Worm (Caenorhabditis elegans) whole organism, L1 larva: ENCODE results near the gene C33D9.8.

Experiments used
- Y116A8C.19 ChIP-seq: sonication (generic microtip); optimal IDR thresholded peaks from 2 replicates; lab custom pipeline; 2016; ENCODE audit warnings: missing compliant biosample characterization, missing genetic modification characterization, borderline replicate concordance
- aha-1 ChIP-seq: fragments of 150-350 bp; optimal IDR thresholded peaks from 2 replicates; lab custom pipeline; 2014; ENCODE audit warnings: missing biosample characterization, missing genetic modification characterization
- blmp-1 ChIP-seq: fragments of 150-350 bp; optimal IDR thresholded peaks from 2 replicates; lab custom pipeline; 2014; ENCODE audit warnings: missing biosample characterization, missing genetic modification characterization
- ceh-8 ChIP-seq: fragments of 200-800 bp; sonication (Bioruptor generic); optimal IDR thresholded peaks from 2 replicates; lab custom pipeline; 2018; ENCODE audit warnings: mild to moderate bottlenecking, missing genetic modification characterization, moderate library complexity, missing compliant biosample characterization
- ceh-82 ChIP-seq, 3 experiments: fragments of 150-350 bp in 1 of 3; sonication (generic microtip) in 2 of 3; optimal IDR thresholded peaks; 2 replicates each; lab custom pipeline; 2014 to 2017; ENCODE audit warnings: missing biosample characterization in 3 of 3, missing genetic modification characterization in 3 of 3
- dpl-1 ChIP-seq, 3 experiments: fragments of 150-350 bp in 2 of 3; sonication (generic microtip) in 1 of 3; optimal IDR thresholded peaks; 2 replicates each; lab custom pipeline; 2014 to 2017; ENCODE audit warnings: missing biosample characterization in 3 of 3, missing genetic modification characterization in 3 of 3, missing genetic modification reagents in 3 of 3
- dsc-1 ChIP-seq: sonication (generic microtip); optimal IDR thresholded peaks from 2 replicates; lab custom pipeline; 2016; ENCODE audit warnings: mild to moderate bottlenecking, missing genetic modification characterization, missing compliant biosample characterization
- efl-1 ChIP-seq, 4 experiments: fragments of 150-350 bp; optimal IDR thresholded peaks in 3 of 4; peaks in 1 of 4; 1 replicate in 1 of 4; 2 replicates in 3 of 4; lab custom pipeline; 2014; ENCODE audit warnings: missing biosample characterization in 2 of 4, missing genetic modification characterization in 2 of 4, missing genetic modification reagents in 2 of 4
- efl-3 ChIP-seq: fragments of 200-800 bp; sonication (Bioruptor generic); optimal IDR thresholded peaks from 2 replicates; lab custom pipeline; 2018; ENCODE audit warnings: mild to moderate bottlenecking, missing genetic modification characterization, missing compliant biosample characterization
- egl-13 ChIP-seq: sonication (generic microtip); optimal IDR thresholded peaks from 2 replicates; lab custom pipeline; 2016; ENCODE audit warnings: missing genotype, missing genetic modification reagents, missing genetic modification characterization, missing compliant biosample characterization
- fkh-10 ChIP-seq: sonication (generic microtip); optimal IDR thresholded peaks from 2 replicates; lab custom pipeline; 2017; ENCODE audit warnings: missing biosample characterization, missing genetic modification reagents, missing genetic modification characterization
- fkh-8 ChIP-seq: sonication (generic microtip); optimal IDR thresholded peaks from 2 replicates; lab custom pipeline; 2016; ENCODE audit warnings: mild to moderate bottlenecking, missing genetic modification characterization, missing compliant biosample characterization
- hlh-17 ChIP-seq: fragments of 200-800 bp; sonication (Bioruptor generic); optimal IDR thresholded peaks from 2 replicates; lab custom pipeline; 2018; ENCODE audit warnings: missing genetic modification characterization, mild to moderate bottlenecking, missing compliant biosample characterization, moderate library complexity, borderline replicate concordance
- hlh-4 ChIP-seq: sonication (generic microtip); optimal IDR thresholded peaks from 2 replicates; lab custom pipeline; 2016; ENCODE audit warnings: mild to moderate bottlenecking, missing genetic modification characterization, missing compliant biosample characterization
- irx-1 ChIP-seq: sonication (generic microtip); optimal IDR thresholded peaks from 2 replicates; lab custom pipeline; 2016; ENCODE audit warnings: missing genetic modification characterization, missing compliant biosample characterization
- isw-1 ChIP-seq: fragments of 200-800 bp; sonication (Bioruptor generic); IDR thresholded peaks from 2 replicates; pipeline ENCODE4 v1.3.6; 2022; ENCODE audit warnings: missing genetic modification characterization, missing compliant biosample characterization
- lin-14 ChIP-seq: fragments of 200-800 bp; sonication (Bioruptor generic); optimal IDR thresholded peaks from 2 replicates; lab custom pipeline; 2018; ENCODE audit warnings: mild to moderate bottlenecking, missing genetic modification characterization, moderate library complexity, missing compliant biosample characterization
- lin-35 ChIP-seq, 2 experiments: fragments of 150-350 bp; optimal IDR thresholded peaks; 2 replicates each; lab custom pipeline; 2014; ENCODE audit warnings: missing biosample characterization in 2 of 2, missing genetic modification characterization in 2 of 2, missing genetic modification reagents in 2 of 2
- lin-39 ChIP-seq: fragments of 150-350 bp; optimal IDR thresholded peaks from 2 replicates; lab custom pipeline; 2014; ENCODE audit warnings: missing biosample characterization, missing genetic modification reagents, missing genetic modification characterization
- lsy-2 ChIP-seq, 2 experiments: fragments of 150-350 bp; optimal IDR thresholded peaks; 2 replicates each; lab custom pipeline; 2014; ENCODE audit warnings: missing biosample characterization in 2 of 2, missing genetic modification characterization in 2 of 2
- mep-1 ChIP-seq: fragments of 150-350 bp; optimal IDR thresholded peaks from 2 replicates; lab custom pipeline; 2014; ENCODE audit warnings: missing biosample characterization, missing genetic modification characterization
- nhr-237 ChIP-seq: fragments of 150-350 bp; optimal IDR thresholded peaks from 2 replicates; lab custom pipeline; 2014; ENCODE audit warnings: missing biosample characterization, missing genetic modification characterization
- nhr-28 ChIP-seq: fragments of 150-350 bp; optimal IDR thresholded peaks from 2 replicates; lab custom pipeline; 2014; ENCODE audit warnings: missing biosample characterization, missing genetic modification characterization
- nhr-47 ChIP-seq: sonication (generic microtip); optimal IDR thresholded peaks from 2 replicates; lab custom pipeline; 2016; ENCODE audit warnings: mild to moderate bottlenecking, missing genetic modification characterization, moderate library complexity, missing compliant biosample characterization
- nhr-71 ChIP-seq: sonication (generic microtip); optimal IDR thresholded peaks from 2 replicates; lab custom pipeline; 2016; ENCODE audit warnings: mild to moderate bottlenecking, missing genetic modification characterization, moderate library complexity, missing compliant biosample characterization
- nhr-77 ChIP-seq: fragments of 150-350 bp; optimal IDR thresholded peaks from 2 replicates; lab custom pipeline; 2014; ENCODE audit warnings: missing biosample characterization, missing genetic modification characterization
- nhr-85 ChIP-seq: sonication (generic microtip); peaks from one replicate; lab custom pipeline; 2016; ENCODE audit warnings: missing genetic modification characterization, inconsistent platforms, missing compliant biosample characterization
- pag-3 ChIP-seq: sonication (generic microtip); optimal IDR thresholded peaks from 2 replicates; lab custom pipeline; 2017; ENCODE audit warnings: missing genetic modification characterization, mild to moderate bottlenecking, missing compliant biosample characterization, antibody characterized with exemption, borderline replicate concordance; ENCODE audit not compliant: insufficient read depth
- rnt-1 ChIP-seq: sonication (generic microtip); optimal IDR thresholded peaks from 2 replicates; lab custom pipeline; 2016; ENCODE audit warnings: mild to moderate bottlenecking, missing genetic modification characterization, moderate library complexity, missing compliant biosample characterization
- skn-1 ChIP-seq: fragments of 150-350 bp; optimal IDR thresholded peaks from 2 replicates; lab custom pipeline; 2014; ENCODE audit warnings: missing biosample characterization, missing genetic modification characterization
- snu-23 ChIP-seq: sonication (generic microtip); optimal IDR thresholded peaks from 2 replicates; lab custom pipeline; 2016; ENCODE audit warnings: missing genetic modification characterization, missing compliant biosample characterization
- sox-4 ChIP-seq: sonication (generic microtip); optimal IDR thresholded peaks from 2 replicates; lab custom pipeline; 2016; ENCODE audit warnings: missing genetic modification characterization, missing compliant biosample characterization
- sup-37 ChIP-seq: fragments of 200-800 bp; sonication (Bioruptor generic); optimal IDR thresholded peaks from 2 replicates; lab custom pipeline; 2018; ENCODE audit warnings: mild to moderate bottlenecking, missing genetic modification characterization, missing compliant biosample characterization
- swsn-7 ChIP-seq: sonication (generic microtip); optimal IDR thresholded peaks from 2 replicates; lab custom pipeline; 2016; ENCODE audit warnings: missing genetic modification characterization, missing compliant biosample characterization
- unc-30 ChIP-seq: sonication (generic microtip); optimal IDR thresholded peaks from 2 replicates; lab custom pipeline; 2017; ENCODE audit warnings: missing biosample characterization, missing genetic modification characterization
- unc-62 ChIP-seq: fragments of 150-350 bp; optimal IDR thresholded peaks from 2 replicates; lab custom pipeline; 2014; ENCODE audit warnings: missing biosample characterization, missing genetic modification reagents, missing genetic modification characterization
- unc-86 ChIP-seq: sonication (generic microtip); optimal IDR thresholded peaks from 2 replicates; lab custom pipeline; 2016; ENCODE audit warnings: missing genetic modification characterization, missing compliant biosample characterization
- xbp-1 ChIP-seq: sonication (generic microtip); optimal IDR thresholded peaks from 2 replicates; lab custom pipeline; 2016; ENCODE audit warnings: missing genetic modification characterization, missing compliant biosample characterization
- zag-1 ChIP-seq: fragments of 150-350 bp; optimal IDR thresholded peaks from 2 replicates; lab custom pipeline; 2014; ENCODE audit warnings: missing biosample characterization, missing genetic modification characterization
- zip-4 ChIP-seq: fragments of 200-800 bp; sonication (Bioruptor generic); optimal IDR thresholded peaks from 2 replicates; lab custom pipeline; 2018; ENCODE audit warnings: mild to moderate bottlenecking, missing genetic modification characterization, moderate library complexity, missing compliant biosample characterization

C33D9.8 gene

DNA sequence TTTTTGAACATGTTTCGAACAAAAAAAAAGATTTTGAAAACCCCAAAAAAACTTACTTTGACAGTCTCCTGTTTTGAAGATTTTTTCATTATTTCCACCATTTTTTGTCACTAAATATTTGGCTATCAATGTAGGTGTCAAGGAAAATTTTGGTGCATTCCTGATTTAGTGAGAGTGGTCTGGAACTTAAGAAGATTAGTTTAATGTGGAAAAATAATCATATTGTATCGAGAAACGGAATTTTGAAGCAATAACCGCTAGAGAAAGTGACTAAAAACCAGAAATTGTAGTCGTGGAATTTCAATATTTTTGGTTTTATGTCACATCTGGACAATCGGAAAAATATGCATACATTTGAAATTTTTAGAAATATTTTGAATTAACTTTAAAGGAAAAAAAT, 24.7 kb downstream of the C33D9.8 start, which contains the start of the genes F20C5.11 and klp-11:
TSS of gene F20C5.11 (minus strand) at position 101 of the 400 bp plus-strand sequence.
TSS of gene klp-11 (minus strand) at position 171 of the 400 bp plus-strand sequence.
- TF ChIP-seq lsy-2 (tag; optimal IDR thresholded peaks at IDR 0.05; lab: Kevin White, UChicago) (no peak), isw-1 (GFP tag; lab: Robert Waterston, UW) (no peak), hlh-17 (no peak), pag-3 (tag; lab: Kevin White, UChicago) (no peak), nhr-71 (tag; lab: Kevin White, UChicago) (no peak), blmp-1 (tag; lab: Kevin White, UChicago) (no peak), skn-1 (no peak), unc-30 (no peak), fkh-8 (tag; lab: Kevin White, UChicago) (no peak), ceh-8 (no peak), efl-3 (GFP tag; lab: Kevin White, UChicago) (no peak), fkh-10 (GFP tag; lab: Kevin White, UChicago) (no peak), ceh-82 (tag; optimal IDR thresholded peaks at IDR 0.05; lab: Kevin White, UChicago) (no peak), nhr-28 (tag; lab: Kevin White, UChicago) (no peak), lin-35 (GFP tag; optimal IDR thresholded peaks at IDR 0.05; lab: Kevin White, UChicago) (no peak)
- TF ChIP-seq, all 84 proteins: peak for 0

DNA sequence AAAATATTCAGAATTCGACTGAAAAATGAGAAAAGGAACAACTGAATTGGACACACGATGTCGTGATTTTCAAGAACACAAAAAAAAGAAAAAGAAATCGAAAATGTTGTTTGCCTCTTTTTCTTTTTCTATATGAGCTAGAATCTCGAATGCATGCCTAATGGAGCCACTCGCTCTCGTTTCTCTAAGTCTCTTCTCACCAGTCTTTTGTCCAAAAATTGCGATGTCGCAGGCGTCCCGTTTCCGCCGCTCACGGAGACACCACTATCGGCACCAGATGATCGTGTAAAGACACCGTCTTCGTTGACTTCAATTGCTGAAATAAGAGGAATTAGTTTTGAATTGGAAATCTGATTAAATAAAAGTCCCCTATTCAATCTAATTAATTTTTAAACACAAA, 27.9 kb downstream of the C33D9.8 start:
- TF ChIP-seq dsc-1 (tag; lab: Kevin White, UChicago) (no peak), dpl-1 (GFP tag; optimal IDR thresholded peaks at IDR 0.05; lab: Kevin White, UChicago) (peak in 1 of 3 experiments; percentile 28), lin-35 (GFP tag; optimal IDR thresholded peaks at IDR 0.05; lab: Kevin White, UChicago) (peak in 1 of 2 experiments; percentile 43), xbp-1 (tag; lab: Kevin White, UChicago) (peak; percentile 4), egl-13 (tag; lab: Kevin White, UChicago) (no peak), sup-37 (no peak), zip-4 (GFP tag; lab: Kevin White, UChicago) (no peak), ceh-82 (tag; optimal IDR thresholded peaks at IDR 0.05; lab: Kevin White, UChicago) (peak; percentile 2 to 65 (median 26)), fkh-8 (tag; lab: Kevin White, UChicago) (peak; percentile 57), lsy-2 (tag; optimal IDR thresholded peaks at IDR 0.05; lab: Kevin White, UChicago) (peak; percentile 4 to 50), efl-3 (GFP tag; lab: Kevin White, UChicago) (no peak), mep-1 (tag; lab: Kevin White, UChicago) (peak; percentile 5), lin-14 (GFP tag; lab: Kevin White, UChicago) (peak; percentile 84), snu-23 (peak; percentile 21), nhr-237 (tag; lab: Kevin White, UChicago) (no peak), nhr-85 (no peak), unc-86 (tag; lab: Kevin White, UChicago) (peak; percentile 47), isw-1 (GFP tag; lab: Robert Waterston, UW) (peak; percentile 31; the same call in 1 of the 2 replicates), nhr-47 (tag; lab: Kevin White, UChicago) (peak; percentile 54), hlh-4 (no peak), efl-1 (optimal IDR thresholded peaks at IDR 0.05; lab: Kevin White, UChicago) (peak; percentile 38 to 50), efl-1 (GFP tag; optimal IDR thresholded peaks at IDR 0.05 in 1 of 2; lab: Kevin White, UChicago) (peak in 1 of 2 experiments; percentile 13), zag-1 (no peak), rnt-1 (tag; lab: Kevin White, UChicago) (peak; percentile 34), pag-3 (tag; lab: Kevin White, UChicago) (no peak), unc-62 (no peak), hlh-17 (no peak), nhr-71 (tag; lab: Kevin White, UChicago) (peak; percentile 56), nhr-77 (tag; lab: Kevin White, UChicago) (no peak), lin-39 (no peak), Y116A8C.19 (tag; lab: Kevin White, UChicago) (no peak), fkh-10 (GFP tag; lab: Kevin White, UChicago) (peak; percentile 40), aha-1 (tag; lab: Kevin White, UChicago) (no peak), swsn-7 (tag; lab: Kevin White, UChicago) (peak; percentile 42), skn-1 (peak; percentile 17), irx-1 (tag; lab: Kevin White, UChicago) (peak; percentile 43), sox-4 (tag; lab: Kevin White, UChicago) (no peak)
- TF ChIP-seq, all 84 proteins: peak for 19
